Fruit fly (Drosophila melanogaster) whole organism, embryonic: ENCODE results near the gene CG14913.

Experiments
- ATbp ChIP-seq: fragments of 200-800 bp; sonication (Bioruptor generic); optimal IDR thresholded peaks from 2 replicates; lab custom pipeline; 2017; ENCODE audit warnings: missing biosample characterization, mild to moderate bottlenecking, missing genetic modification characterization, missing genetic modification reagents
- Atf3 ChIP-seq: fragments of 200-800 bp; sonication (Bioruptor generic); optimal IDR thresholded peaks from 3 replicates; lab custom pipeline; 2016; ENCODE audit warnings: missing biosample characterization, missing genetic modification characterization
- Bdp1 ChIP-seq: fragments of 200-800 bp; sonication (Bioruptor generic); optimal IDR thresholded peaks from 3 replicates; lab custom pipeline; 2016; ENCODE audit warnings: missing biosample characterization, missing genetic modification characterization
- CG10274 ChIP-seq: fragments of 200-800 bp; sonication (Bioruptor generic); optimal IDR thresholded peaks from 3 replicates; lab custom pipeline; 2017; ENCODE audit warnings: missing biosample characterization, mild to moderate bottlenecking, missing genetic modification characterization
- CG12219 ChIP-seq: fragments of 200-800 bp; sonication (Bioruptor generic); optimal IDR thresholded peaks from 3 replicates; lab custom pipeline; 2018; ENCODE audit warnings: missing biosample characterization, mild to moderate bottlenecking, missing genetic modification characterization
- CG12769 ChIP-seq: fragments of 200-800 bp; sonication (Bioruptor generic); optimal IDR thresholded peaks from 2 replicates; lab custom pipeline; 2019; ENCODE audit warnings: missing biosample characterization, mild to moderate bottlenecking, missing genetic modification characterization, moderate library complexity
- CG15514 ChIP-seq: fragments of 200-800 bp; sonication (Bioruptor generic); optimal IDR thresholded peaks from 3 replicates; lab custom pipeline; 2017; ENCODE audit warnings: missing biosample characterization, missing genetic modification characterization, mild to moderate bottlenecking, moderate library complexity, missing genetic modification reagents
- CG17385 ChIP-seq: fragments of 200-800 bp; sonication (Bioruptor generic); optimal IDR thresholded peaks from 3 replicates; lab custom pipeline; 2018; ENCODE audit warnings: missing biosample characterization, mild to moderate bottlenecking, missing genetic modification characterization
- CG1832 ChIP-seq: fragments of 200-800 bp; sonication (Bioruptor generic); optimal IDR thresholded peaks from 2 replicates; lab custom pipeline; 2017; ENCODE audit warnings: missing biosample characterization, mild to moderate bottlenecking, missing genetic modification characterization, inconsistent platforms
- CG2202 ChIP-seq: fragments of 200-800 bp; sonication (Bioruptor generic); optimal IDR thresholded peaks from 2 replicates; lab custom pipeline; 2018; ENCODE audit warnings: missing biosample characterization, mild to moderate bottlenecking, missing genetic modification characterization
- CG3065 ChIP-seq: fragments of 200-800 bp; sonication (Bioruptor generic); optimal IDR thresholded peaks from 2 replicates; lab custom pipeline; 2016; ENCODE audit warnings: missing biosample characterization, missing genetic modification characterization
- CG3163 ChIP-seq: fragments of 200-800 bp; sonication (Bioruptor generic); optimal IDR thresholded peaks from 3 replicates; lab custom pipeline; 2016; ENCODE audit warnings: missing biosample characterization, missing genetic modification characterization
- CG4360 ChIP-seq: fragments of 200-800 bp; sonication (Bioruptor generic); IDR thresholded peaks from 2 replicates; pipeline ENCODE4 v1.3.6; 2022; ENCODE audit warnings: missing biosample characterization, missing genetic modification characterization
- CG6175 ChIP-seq: fragments of 200-800 bp; sonication (Bioruptor generic); IDR thresholded peaks from 3 replicates; pipeline ENCODE4 v1.3.6; 2022; ENCODE audit warnings: missing biosample characterization, missing genetic modification characterization
- CG9876 ChIP-seq: fragments of 200-800 bp; sonication (Bioruptor generic); optimal IDR thresholded peaks from 2 replicates; lab custom pipeline; 2016; ENCODE audit warnings: missing biosample characterization, missing genetic modification characterization
- Camta ChIP-seq: fragments of 200-800 bp; sonication (Bioruptor generic); optimal IDR thresholded peaks from 2 replicates; lab custom pipeline; 2016; ENCODE audit warnings: missing biosample characterization, missing genetic modification characterization
- H2.0 ChIP-seq: fragments of 200-800 bp; sonication (Bioruptor generic); IDR thresholded peaks from 2 replicates; pipeline ENCODE4 v1.3.6; 2022; ENCODE audit warnings: missing biosample characterization, missing genetic modification characterization
- HLH3B ChIP-seq: fragments of 200-800 bp; sonication (Bioruptor generic); IDR thresholded peaks from 2 replicates; pipeline ENCODE4 v1.3.6; 2022; ENCODE audit warnings: missing biosample characterization, missing genetic modification characterization
- HLHmδ ChIP-seq: fragments of 200-800 bp; sonication (Bioruptor generic); optimal IDR thresholded peaks from 2 replicates; lab custom pipeline; 2018; ENCODE audit warnings: missing biosample characterization, mild to moderate bottlenecking, missing genetic modification characterization, moderate library complexity
- Hr78 ChIP-seq, 2 experiments: fragments of 200-800 bp in 1 of 2; fragments of >200 bp in 1 of 2; sonication (Bioruptor generic) in 1 of 2; optimal IDR thresholded peaks; 2 replicates each; lab custom pipeline; 2017 to 2019; ENCODE audit warnings: missing biosample characterization in 2 of 2, missing genetic modification characterization in 2 of 2, mild to moderate bottlenecking in 1 of 2, moderate library complexity in 1 of 2
- Lim3 ChIP-seq: fragments of 200-800 bp; sonication (Bioruptor generic); IDR thresholded peaks from 2 replicates; pipeline ENCODE4 v1.3.6; 2022; ENCODE audit warnings: missing biosample characterization, missing genetic modification characterization
- Meics ChIP-seq: fragments of 200-800 bp; sonication (Bioruptor generic); optimal IDR thresholded peaks from 2 replicates; lab custom pipeline; 2017; ENCODE audit warnings: missing biosample characterization, mild to moderate bottlenecking, missing genetic modification characterization
- NC2α ChIP-seq: fragments of 200-800 bp; sonication (Bioruptor generic); optimal IDR thresholded peaks from 2 replicates; lab custom pipeline; 2016; ENCODE audit warnings: missing biosample characterization, missing genetic modification characterization
- NFAT ChIP-seq: fragments of 200-800 bp; sonication (Bioruptor generic); IDR thresholded peaks from 2 replicates; pipeline ENCODE4 v1.3.6; 2022; ENCODE audit warnings: missing biosample characterization, missing genetic modification characterization
- Pdp1 ChIP-seq, 2 experiments: fragments of 200-800 bp; sonication (Bioruptor generic); optimal IDR thresholded peaks; 3 replicates each; lab custom pipeline; 2016; ENCODE audit warnings: missing biosample characterization in 2 of 2, missing genetic modification characterization in 2 of 2, mild to moderate bottlenecking in 1 of 2, moderate library complexity in 1 of 2
- Sry-δ ChIP-seq: fragments of 200-800 bp; sonication (Bioruptor generic); optimal IDR thresholded peaks from 2 replicates; lab custom pipeline; 2016; ENCODE audit warnings: missing biosample characterization, missing genetic modification characterization
- Taf1 ChIP-seq: fragments of 200-800 bp; sonication (Bioruptor generic); IDR thresholded peaks from 2 replicates; pipeline ENCODE4 v1.3.6; 2022; ENCODE audit warnings: missing biosample characterization, missing genetic modification characterization
- crol ChIP-seq: fragments of 200-800 bp; sonication (Bioruptor generic); IDR thresholded peaks from 2 replicates; pipeline ENCODE4 v1.3.6; 2022; ENCODE audit warnings: missing biosample characterization, missing genetic modification characterization
- eve ChIP-seq, 2 experiments: fragments of >200 bp; optimal IDR thresholded peaks; 2 replicates each; lab custom pipeline; 2017; ENCODE audit warnings: missing biosample characterization in 2 of 2, missing genetic modification characterization in 2 of 2
- exex ChIP-seq: fragments of 200-800 bp; sonication (Bioruptor generic); optimal IDR thresholded peaks from 4 replicates; lab custom pipeline; 2018; ENCODE audit warnings: missing biosample characterization, mild to moderate bottlenecking, missing genetic modification characterization, moderate library complexity
- gce ChIP-seq: fragments of 200-800 bp; sonication (Bioruptor generic); IDR thresholded peaks from 3 replicates; pipeline ENCODE4 v1.3.6; 2022; ENCODE audit warnings: missing biosample characterization, missing genetic modification characterization
- gsb ChIP-seq: fragments of 200-800 bp; sonication (Bioruptor generic); IDR thresholded peaks from 2 replicates; pipeline ENCODE4 v1.3.6; 2022; ENCODE audit warnings: missing biosample characterization, missing genetic modification characterization
- h ChIP-seq: fragments of >200 bp; optimal IDR thresholded peaks from 2 replicates; lab custom pipeline; 2017
- ham ChIP-seq: fragments of 200-800 bp; sonication (Bioruptor generic); IDR thresholded peaks from 2 replicates; pipeline ENCODE4 v1.3.6; 2022; ENCODE audit warnings: missing biosample characterization, missing genetic modification characterization
- hkb ChIP-seq, 2 experiments: fragments of 200-800 bp in 1 of 2; fragments of >200 bp in 1 of 2; sonication (Bioruptor generic) in 1 of 2; IDR thresholded peaks in 1 of 2; optimal IDR thresholded peaks in 1 of 2; 2 replicates each; pipeline versions ENCODE4 v1.3.6 to Lab custom; 2017 to 2022; ENCODE audit warnings: missing biosample characterization in 1 of 2, missing genetic modification characterization in 1 of 2
- klu ChIP-seq: fragments of 200-800 bp; sonication (Bioruptor generic); IDR thresholded peaks from 2 replicates; pipeline ENCODE4 v1.3.6; 2022; ENCODE audit warnings: missing biosample characterization, missing genetic modification characterization
- kni ChIP-seq: fragments of 200-800 bp; sonication (Bioruptor generic); optimal IDR thresholded peaks from 3 replicates; lab custom pipeline; 2017; ENCODE audit warnings: mild to moderate bottlenecking, missing biosample characterization, missing genetic modification reagents, missing genetic modification characterization
- onecut ChIP-seq: fragments of 200-800 bp; sonication (Bioruptor generic); IDR thresholded peaks from 2 replicates; pipeline ENCODE4 v1.3.6; 2022; ENCODE audit warnings: missing biosample characterization, missing genetic modification characterization
- pita ChIP-seq: fragments of 200-800 bp; sonication (Bioruptor generic); optimal IDR thresholded peaks from 2 replicates; lab custom pipeline; 2017; ENCODE audit warnings: missing biosample characterization, mild to moderate bottlenecking, missing genetic modification characterization
- psq ChIP-seq: fragments of 200-800 bp; sonication (Bioruptor generic); optimal IDR thresholded peaks from 2 replicates; lab custom pipeline; 2017; ENCODE audit warnings: missing biosample characterization, missing genetic modification characterization
- sd ChIP-seq: fragments of 200-800 bp; sonication (Bioruptor generic); optimal IDR thresholded peaks from 3 replicates; lab custom pipeline; 2018; ENCODE audit warnings: missing biosample characterization, mild to moderate bottlenecking, missing genetic modification characterization, moderate library complexity
- vvl ChIP-seq: fragments of 200-800 bp; sonication (Bioruptor generic); IDR thresholded peaks from 2 replicates; pipeline ENCODE4 v1.3.6; 2022; ENCODE audit warnings: missing biosample characterization, missing genetic modification characterization
- z ChIP-seq: fragments of 200-800 bp; sonication (Bioruptor generic); IDR thresholded peaks from 3 replicates; pipeline ENCODE4 v1.3.6; 2022; ENCODE audit warnings: missing biosample characterization, missing genetic modification characterization
- zen2 ChIP-seq: fragments of 200-800 bp; sonication (Bioruptor generic); IDR thresholded peaks from 3 replicates; pipeline ENCODE4 v1.3.6; 2022; ENCODE audit warnings: missing biosample characterization, missing genetic modification characterization; ENCODE audit not compliant: partially characterized antibody

CG14913 gene

DNA sequence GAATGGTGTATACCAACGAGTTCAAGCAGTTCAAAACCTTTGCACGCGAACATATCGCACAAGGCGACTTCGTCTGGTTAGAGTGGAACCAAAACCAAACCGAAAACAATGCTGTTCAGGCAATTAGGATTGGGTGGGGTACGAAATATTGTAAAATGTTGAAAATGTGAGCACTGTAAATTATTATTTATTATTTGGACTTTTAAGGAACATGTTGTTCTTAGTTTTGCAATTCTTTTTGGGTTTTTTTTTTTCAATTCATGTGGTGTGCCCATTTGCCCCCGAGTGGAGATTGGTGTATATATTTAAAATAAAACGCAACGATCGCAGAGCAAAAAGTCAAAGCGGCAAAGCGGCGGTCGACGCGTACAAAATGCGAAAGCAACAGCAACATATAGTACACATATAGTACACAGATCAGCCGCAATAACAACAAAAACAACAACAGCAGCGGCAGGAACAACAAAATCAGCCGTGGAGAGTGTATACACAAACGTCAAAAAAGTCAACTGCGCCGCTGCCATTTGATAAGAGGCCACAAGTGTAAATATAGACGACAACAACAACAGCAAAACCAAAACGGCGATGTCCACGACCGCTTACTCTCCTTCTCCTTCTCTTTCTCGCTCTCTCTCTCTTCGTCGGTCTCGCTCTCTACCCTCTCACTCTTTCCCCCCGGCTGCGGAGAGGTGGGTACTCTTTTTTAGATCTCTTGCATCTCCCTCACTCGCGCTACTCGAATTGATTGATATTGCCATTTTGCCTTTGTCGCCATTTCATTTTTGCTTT is 28.1 kb downstream of the CG14913 start (continued):
- no peak for TF ChIP-seq hkb (optimal IDR thresholded peaks at IDR 0.05; lab: Kevin White, UChicago)
- TF ChIP-seq hkb (GFP tag; IDR thresholded peaks at IDR 0.05; lab: Robert Waterston, UW): no peak
- TF ChIP-seq Meics (GFP tag; lab: Kevin White, UChicago): peak; percentile 28
- no peak for TF ChIP-seq Taf1
- peak; percentile 41 for TF ChIP-seq H2.0 (GFP tag; lab: Robert Waterston, UW)
- no peak for TF ChIP-seq NFAT (GFP tag; lab: Robert Waterston, UW)
- no peak for TF ChIP-seq zen2
- TF ChIP-seq CG12219: peak; percentile 36
- peak; percentile 92 for TF ChIP-seq CG4360
- TF ChIP-seq, all 482 proteins: peak for 197

DNA sequence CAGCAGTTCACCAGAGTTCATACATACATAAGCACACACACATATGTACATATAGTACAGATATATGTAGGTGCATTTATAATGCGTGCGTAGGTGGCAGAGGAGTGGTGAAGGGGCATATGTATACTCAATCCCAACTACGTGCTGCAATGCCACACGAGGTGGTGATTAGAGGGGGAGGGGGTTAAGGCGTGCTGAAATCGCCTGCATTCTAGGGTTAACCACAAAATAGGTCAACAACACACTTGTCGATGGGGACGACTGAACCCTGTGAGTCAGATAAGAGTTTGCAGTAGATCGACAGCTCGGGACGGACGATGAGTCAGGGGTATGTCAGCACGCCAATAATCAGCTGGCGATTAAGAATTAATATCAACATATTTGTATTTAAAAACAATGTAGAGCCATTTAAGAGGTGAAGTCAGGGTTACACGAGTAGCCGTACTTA is 28.7 kb downstream of the CG14913 start:
- TF ChIP-seq ham (GFP tag; lab: Robert Waterston, UW): no peak
- TF ChIP-seq HLHmδ (GFP tag; lab: Kevin White, UChicago): peak; percentile 6
- TF ChIP-seq Sry-δ (GFP tag; lab: Kevin White, UChicago): no peak
- no peak for TF ChIP-seq psq (GFP tag; lab: Kevin White, UChicago)
- peak in 1 of 2 experiments; percentile 96 for TF ChIP-seq Hr78 (GFP tag; optimal IDR thresholded peaks at IDR 0.05; lab: Kevin White, UChicago)
- TF ChIP-seq klu: no peak
- TF ChIP-seq CG3163: peak; percentile 35
- TF ChIP-seq crol (GFP tag; lab: Robert Waterston, UW): peak; percentile 79
- TF ChIP-seq kni (GFP tag; lab: Kevin White, UChicago): peak; percentile 26
- no peak for TF ChIP-seq pita (GFP tag; lab: Kevin White, UChicago)
- TF ChIP-seq sd (tag; lab: Kevin White, UChicago): peak; percentile 38
- peak; percentile 11 for TF ChIP-seq CG12769

dm6 chr2L:11046051-11046450 is 29.3 kb downstream of the CG14913 start:
- TF ChIP-seq gsb (GFP tag; lab: Robert Waterston, UW) (no peak), vvl (GFP tag; lab: Robert Waterston, UW) (0 out of 2 replicates have a peak, but pooled peaks have one; percentile 7), CG12219 (no peak), CG4360 (peak; percentile 37; the same call in 1 of the 2 replicates), eve (GFP tag; optimal IDR thresholded peaks at IDR 0.05; lab: Kevin White, UChicago) (peak in 1 of 2 experiments; percentile 1), CG1832 (no peak)

DNA sequence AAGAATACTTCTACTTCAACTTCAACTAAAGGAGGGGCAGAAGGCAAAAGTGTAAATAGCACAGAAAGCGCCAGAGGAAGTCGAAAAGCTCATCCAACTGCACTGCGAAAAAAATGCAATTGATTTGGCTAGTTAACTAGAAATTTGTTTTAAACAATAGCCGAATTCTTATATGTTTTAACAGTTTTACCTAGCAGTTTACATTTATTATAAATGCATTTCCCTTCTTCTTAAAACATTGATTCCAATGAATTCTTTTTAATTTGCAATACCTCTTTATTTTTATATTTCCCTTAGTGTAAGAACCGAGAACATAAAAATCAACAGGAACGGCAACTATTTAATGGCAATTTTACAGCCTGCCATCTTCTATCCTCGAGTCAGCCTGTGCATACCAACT is 31.5 kb downstream of the CG14913 start:
- TF ChIP-seq Pdp1 (GFP tag; optimal IDR thresholded peaks at IDR 0.05; lab: Kevin White, UChicago) (no peak), CG10274 (GFP tag; lab: Kevin White, UChicago) (no peak), crol (GFP tag; lab: Robert Waterston, UW) (no peak), CG2202 (tag; lab: Kevin White, UChicago) (no peak), Atf3 (GFP tag; lab: Kevin White, UChicago) (no peak), onecut (no peak), CG3065 (GFP tag; lab: Kevin White, UChicago) (no peak)

DNA sequence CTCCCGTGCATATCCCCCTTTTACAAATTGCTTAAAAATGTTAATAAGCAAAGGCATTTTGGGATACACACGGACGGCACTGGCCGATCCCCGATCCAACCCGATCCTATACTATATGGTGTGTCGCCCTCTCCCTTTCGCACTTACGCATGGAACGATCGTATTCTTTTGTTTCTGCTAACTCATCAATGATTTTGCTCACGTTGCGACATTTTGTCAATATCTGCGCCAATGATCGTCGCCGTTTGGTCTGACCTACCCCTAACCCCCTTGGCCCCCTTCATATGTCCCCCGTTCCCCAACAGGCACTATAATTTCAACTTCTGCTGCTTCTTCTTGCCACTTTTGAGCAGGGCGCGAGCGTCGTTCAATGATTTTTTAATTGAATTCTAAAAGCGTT is 32.9 kb downstream of the CG14913 start:
- TF ChIP-seq CG15514 (GFP tag; lab: Kevin White, UChicago): no peak
- TF ChIP-seq exex (tag; lab: Kevin White, UChicago): no peak
- no peak for TF ChIP-seq Bdp1 (GFP tag; lab: Kevin White, UChicago)
- no peak for TF ChIP-seq gce
- TF ChIP-seq h (lab: Kevin White, UChicago): no peak
- no peak for TF ChIP-seq Lim3 (GFP tag; lab: Robert Waterston, UW)
- TF ChIP-seq HLH3B (GFP tag; lab: Robert Waterston, UW): no peak
- peak; percentile 15 for TF ChIP-seq CG17385 (GFP tag; lab: Kevin White, UChicago)
- TF ChIP-seq CG6175: no peak
- TF ChIP-seq NC2α (GFP tag; lab: Kevin White, UChicago): no peak
- peak; percentile 59 for TF ChIP-seq vvl (GFP tag; lab: Robert Waterston, UW)
- TF ChIP-seq Camta (GFP tag; lab: Kevin White, UChicago): no peak
- TF ChIP-seq ATbp (GFP tag; lab: Kevin White, UChicago): no peak
- no peak for TF ChIP-seq CG9876
- peak; percentile 29 for TF ChIP-seq kni (GFP tag; lab: Kevin White, UChicago)
- no peak for TF ChIP-seq z (GFP tag; lab: Robert Waterston, UW)
- TF ChIP-seq onecut: no peak
